Worm (Caenorhabditis elegans) whole organism, L2 larva: ENCODE measurements around the gene ZK1320.11.

Experiments used
- elt-3 ChIP-seq: sonication (generic microtip); optimal IDR thresholded peaks from 2 replicates; lab custom pipeline; 2017; ENCODE audit warnings: missing biosample characterization, missing genetic modification characterization
- fos-1 ChIP-seq: fragments of 150-350 bp; optimal IDR thresholded peaks from 2 replicates; lab custom pipeline; 2014; ENCODE audit warnings: missing biosample characterization, missing genetic modification characterization
- lsy-2 ChIP-seq, 2 experiments: fragments of 150-350 bp in 1 of 2; sonication (generic microtip) in 1 of 2; optimal IDR thresholded peaks; 2 replicates each; lab custom pipeline; 2014 to 2017; ENCODE audit warnings: missing biosample characterization in 2 of 2, missing genetic modification characterization in 2 of 2
- mab-5 ChIP-seq: fragments of 150-350 bp; optimal IDR thresholded peaks from 2 replicates; lab custom pipeline; 2014; ENCODE audit warnings: missing biosample characterization, missing genetic modification characterization
- unc-39 ChIP-seq: fragments of 150-350 bp; optimal IDR thresholded peaks from 2 replicates; lab custom pipeline; 2014; ENCODE audit warnings: missing biosample characterization, missing genetic modification characterization
- unc-55 ChIP-seq: fragments of 150-350 bp; sonication (generic microtip); optimal IDR thresholded peaks from 3 replicates; lab custom pipeline; 2014; ENCODE audit warnings: missing biosample characterization, missing genetic modification reagents, missing genetic modification characterization
- zag-1 ChIP-seq: fragments of 150-350 bp; optimal IDR thresholded peaks from 2 replicates; lab custom pipeline; 2014; ENCODE audit warnings: missing biosample characterization, missing genetic modification characterization
- ztf-4 ChIP-seq: fragments of 150-350 bp; optimal IDR thresholded peaks from 2 replicates; lab custom pipeline; 2014; ENCODE audit warnings: missing biosample characterization, missing genetic modification characterization

ce11 chrII:9665577-9665976 is 1.8 kb upstream of the ZK1320.11 start, which contains the start of gene ZK1320.5:
- TF ChIP-seq mab-5 (tag; lab: Kevin White, UChicago) (no peak), ztf-4 (tag; lab: Kevin White, UChicago) (no peak), elt-3 (tag; lab: Kevin White, UChicago) (no peak), zag-1 (tag; lab: Kevin White, UChicago) (no peak), fos-1 (tag; lab: Kevin White, UChicago) (no peak), lsy-2 (tag; optimal IDR thresholded peaks at IDR 0.05; lab: Kevin White, UChicago) (no peak), unc-55 (GFP tag; lab: Kevin White, UChicago) (no peak), unc-39 (tag; lab: Kevin White, UChicago) (no peak)
